Fruit fly (Drosophila melanogaster): Measurements from ENCODE around the gene CG13308.

The CG13308 gene

dm6 chr3L:8841757-8842156 lies 33.4 kb downstream of the CG13308 start (continued):
- TF ChIP-seq CG7786 (GFP tag; optimal IDR thresholded peaks at IDR 0.05) (peak; percentile 61), ftz-f1 (GFP tag; optimal IDR thresholded peaks at IDR 0.05) (no peak), CG9727 (GFP tag; optimal IDR thresholded peaks at IDR 0.05) (peak; percentile 70), CG6791 (GFP tag; IDR thresholded peaks at IDR 0.05; ENCODE audit: partially characterized antibody) (no peak), CG4617 (GFP tag; optimal IDR thresholded peaks at IDR 0.05; ENCODE audit: borderline replicate concordance) (no peak), CG1832 (GFP tag; optimal IDR thresholded peaks at IDR 0.05) (no peak), Oli (tag; optimal IDR thresholded peaks at IDR 0.05) (peak; percentile 83), wek (GFP tag; optimal IDR thresholded peaks at IDR 0.05) (peak; percentile 24), Dbx (GFP tag; IDR thresholded peaks at IDR 0.05) (peak; percentile 61; the same call in 2 of the 3 replicates), slp2 (GFP tag; optimal IDR thresholded peaks at IDR 0.05) (peak; percentile 9), sug (tag; optimal IDR thresholded peaks at IDR 0.05) (peak; percentile 16), ttk (GFP tag; IDR thresholded peaks at IDR 0.05) (peak; percentile 79), prd (optimal IDR thresholded peaks at IDR 0.05) (no peak), prd (GFP tag; IDR thresholded peaks at IDR 0.05) (peak; percentile 83), D19B (GFP tag; optimal IDR thresholded peaks at IDR 0.05) (peak; percentile 94), CG11504 (tag; optimal IDR thresholded peaks at IDR 0.05) (peak; percentile 87), CG1024 (GFP tag; IDR thresholded peaks at IDR 0.05) (peak; percentile 70), CG34422 (GFP tag; IDR thresholded peaks at IDR 0.05) (peak; percentile 69; the same call in 1 of the 3 replicates), Atf3 (GFP tag; optimal IDR thresholded peaks at IDR 0.05) (peak; percentile 33), pfk (GFP tag; optimal IDR thresholded peaks at IDR 0.05) (no peak), fd102C (GFP tag; optimal IDR thresholded peaks at IDR 0.05) (no peak), Scr (GFP tag; IDR thresholded peaks at IDR 0.05; ENCODE audit: partially characterized antibody) (no peak), CG14014 (GFP tag; IDR thresholded peaks at IDR 0.05) (peak; percentile 83), dpn (GFP tag; optimal IDR thresholded peaks at IDR 0.05) (peak; percentile 72 to 75), Myb (GFP tag; optimal IDR thresholded peaks at IDR 0.05) (peak; percentile 40), Poxn (GFP tag; IDR thresholded peaks at IDR 0.05) (no peak), gfzf (GFP tag; optimal IDR thresholded peaks at IDR 0.05) (no peak), H2.0 (GFP tag; IDR thresholded peaks at IDR 0.05) (peak; percentile 75), Kr (GFP tag; optimal IDR thresholded peaks at IDR 0.05) (no peak), chm (GFP tag; IDR thresholded peaks at IDR 0.05) (peak; percentile 83), knrl (GFP tag; IDR thresholded peaks at IDR 0.05; ENCODE audit: partially characterized antibody) (no peak), Dip2 (GFP tag; IDR thresholded peaks at IDR 0.05) (no peak), lab (GFP tag; optimal IDR thresholded peaks at IDR 0.05) (peak; percentile 88), CG11695 (GFP tag; IDR thresholded peaks at IDR 0.05) (peak; percentile 66; the same call in 2 of the 3 replicates), sens-2 (GFP tag; IDR thresholded peaks at IDR 0.05) (peak; percentile 45; the same call in 1 of the 2 replicates), Hmr (GFP tag; optimal IDR thresholded peaks at IDR 0.05) (peak; percentile 76), exex (tag; optimal IDR thresholded peaks at IDR 0.05) (peak; percentile 19), Xbp1 (GFP tag; optimal IDR thresholded peaks at IDR 0.05) (peak; percentile 75), CG12769 (tag; optimal IDR thresholded peaks at IDR 0.05) (peak; percentile 88), C15 (GFP tag; IDR thresholded peaks at IDR 0.05) (0 out of 3 replicates have a peak, but pooled peaks have one; percentile 42), inv (GFP tag; IDR thresholded peaks at IDR 0.05; ENCODE audit: partially characterized antibody) (no peak), tio (GFP tag; optimal IDR thresholded peaks at IDR 0.05) (peak; percentile 59), CG2129 (GFP tag; IDR thresholded peaks at IDR 0.05; ENCODE audit: partially characterized antibody) (no peak), CG32772 (GFP tag; IDR thresholded peaks at IDR 0.05) (peak; percentile 74), hb (GFP tag; IDR thresholded peaks at IDR 0.05; ENCODE audit: partially characterized antibody) (no peak), rib (GFP tag; IDR thresholded peaks at IDR 0.05) (no peak), BtbVII (GFP tag; optimal IDR thresholded peaks at IDR 0.05) (peak; percentile 62), ems (GFP tag; optimal IDR thresholded peaks at IDR 0.05) (peak; percentile 66), CG12236 (GFP tag; optimal IDR thresholded peaks at IDR 0.05) (no peak), CG1529 (GFP tag; optimal IDR thresholded peaks at IDR 0.05) (peak; percentile 46), Meics (GFP tag; optimal IDR thresholded peaks at IDR 0.05) (peak; percentile 70)
